Fruit fly (Drosophila melanogaster) whole organism, embryonic: ENCODE measurements around the gene CG10628.

Experiments
- Asciz ChIP-seq: fragments of 200-800 bp; sonication (Bioruptor generic); optimal IDR thresholded peaks from 2 replicates; lab custom pipeline; 2017; ENCODE audit warnings: missing biosample characterization, mild to moderate bottlenecking, missing genetic modification characterization, missing genetic modification reagents
- Atf-2 ChIP-seq: fragments of 200-800 bp; sonication (Bioruptor generic); optimal IDR thresholded peaks from 2 replicates; lab custom pipeline; 2016; ENCODE audit warnings: missing biosample characterization, missing genetic modification characterization
- Atf3 ChIP-seq: fragments of 200-800 bp; sonication (Bioruptor generic); optimal IDR thresholded peaks from 3 replicates; lab custom pipeline; 2016; ENCODE audit warnings: missing biosample characterization, missing genetic modification characterization
- Bdp1 ChIP-seq: fragments of 200-800 bp; sonication (Bioruptor generic); optimal IDR thresholded peaks from 3 replicates; lab custom pipeline; 2016; ENCODE audit warnings: missing biosample characterization, missing genetic modification characterization
- CG10274 ChIP-seq: fragments of 200-800 bp; sonication (Bioruptor generic); optimal IDR thresholded peaks from 3 replicates; lab custom pipeline; 2017; ENCODE audit warnings: missing biosample characterization, mild to moderate bottlenecking, missing genetic modification characterization
- CG11696 ChIP-seq: fragments of 200-800 bp; sonication (Bioruptor generic); IDR thresholded peaks from 2 replicates; pipeline ENCODE4 v1.3.6; 2022; ENCODE audit warnings: missing biosample characterization, missing genetic modification characterization
- CG15514 ChIP-seq: fragments of 200-800 bp; sonication (Bioruptor generic); optimal IDR thresholded peaks from 3 replicates; lab custom pipeline; 2017; ENCODE audit warnings: missing biosample characterization, missing genetic modification characterization, mild to moderate bottlenecking, moderate library complexity, missing genetic modification reagents
- CG17385 ChIP-seq: fragments of 200-800 bp; sonication (Bioruptor generic); optimal IDR thresholded peaks from 3 replicates; lab custom pipeline; 2018; ENCODE audit warnings: missing biosample characterization, mild to moderate bottlenecking, missing genetic modification characterization
- CG1792 ChIP-seq: fragments of 200-800 bp; sonication (Bioruptor generic); optimal IDR thresholded peaks from 2 replicates; lab custom pipeline; 2016; ENCODE audit warnings: missing biosample characterization, missing genetic modification characterization
- CG18764 ChIP-seq: fragments of 200-800 bp; sonication (Bioruptor generic); optimal IDR thresholded peaks from 3 replicates; lab custom pipeline; 2016; ENCODE audit warnings: missing biosample characterization, missing genetic modification characterization
- CG2875 ChIP-seq: fragments of 200-800 bp; sonication (Bioruptor generic); optimal IDR thresholded peaks from 2 replicates; lab custom pipeline; 2017; ENCODE audit warnings: missing biosample characterization, mild to moderate bottlenecking, missing genetic modification characterization, missing genetic modification reagents
- CG34224 ChIP-seq: fragments of 200-800 bp; sonication (Bioruptor generic); IDR thresholded peaks from 3 replicates; pipeline ENCODE4 v1.3.6; 2022; ENCODE audit warnings: missing biosample characterization, missing genetic modification characterization; ENCODE audit not compliant: partially characterized antibody
- CG5245 ChIP-seq: fragments of 200-800 bp; sonication (Bioruptor generic); optimal IDR thresholded peaks from 3 replicates; lab custom pipeline; 2016; ENCODE audit warnings: missing biosample characterization, missing genetic modification characterization
- CG7556 ChIP-seq: fragments of 200-800 bp; sonication (Bioruptor generic); optimal IDR thresholded peaks from 2 replicates; lab custom pipeline; 2017; ENCODE audit warnings: missing biosample characterization, mild to moderate bottlenecking, missing genetic modification characterization
- CG7745 ChIP-seq: fragments of 200-800 bp; sonication (Bioruptor generic); optimal IDR thresholded peaks from 2 replicates; lab custom pipeline; 2018; ENCODE audit warnings: missing biosample characterization, mild to moderate bottlenecking, missing genetic modification characterization, moderate library complexity
- CG8359 ChIP-seq: fragments of 200-800 bp; sonication (Bioruptor generic); optimal IDR thresholded peaks from 2 replicates; lab custom pipeline; 2017; ENCODE audit warnings: missing biosample characterization, mild to moderate bottlenecking, missing genetic modification characterization, borderline replicate concordance
- CG8765 ChIP-seq: fragments of 200-800 bp; sonication (Bioruptor generic); IDR thresholded peaks from 2 replicates; pipeline ENCODE4 v1.3.6; 2022; ENCODE audit warnings: missing biosample characterization, missing genetic modification characterization
- Chrac-16 ChIP-seq: fragments of 200-800 bp; sonication (Bioruptor generic); optimal IDR thresholded peaks from 3 replicates; lab custom pipeline; 2016; ENCODE audit warnings: missing biosample characterization, missing genetic modification characterization
- D19A ChIP-seq: fragments of 200-800 bp; optimal IDR thresholded peaks from 3 replicates; lab custom pipeline; 2019; ENCODE audit warnings: missing biosample characterization, mild to moderate bottlenecking, missing genetic modification characterization, moderate library complexity
- Eip74EF ChIP-seq, 2 experiments: fragments of 200-800 bp in 1 of 2; fragments of >200 bp in 1 of 2; sonication (Bioruptor generic) in 1 of 2; optimal IDR thresholded peaks; 2 replicates each; lab custom pipeline; 2017 to 2019; ENCODE audit warnings: missing biosample characterization in 2 of 2, missing genetic modification characterization in 2 of 2, mild to moderate bottlenecking in 1 of 2, moderate library complexity in 1 of 2
- H2.0 ChIP-seq: fragments of 200-800 bp; sonication (Bioruptor generic); IDR thresholded peaks from 2 replicates; pipeline ENCODE4 v1.3.6; 2022; ENCODE audit warnings: missing biosample characterization, missing genetic modification characterization
- HHEX ChIP-seq: fragments of 200-800 bp; sonication (Bioruptor generic); optimal IDR thresholded peaks from 3 replicates; lab custom pipeline; 2017; ENCODE audit warnings: missing biosample characterization, mild to moderate bottlenecking, missing genetic modification characterization, missing genetic modification reagents
- HLHmδ ChIP-seq: fragments of 200-800 bp; sonication (Bioruptor generic); optimal IDR thresholded peaks from 2 replicates; lab custom pipeline; 2018; ENCODE audit warnings: missing biosample characterization, mild to moderate bottlenecking, missing genetic modification characterization, moderate library complexity
- Hr3 ChIP-seq: fragments of 200-800 bp; sonication (Bioruptor generic); optimal IDR thresholded peaks from 3 replicates; lab custom pipeline; 2016; ENCODE audit warnings: missing biosample characterization, missing genetic modification characterization
- Hr78 ChIP-seq, 2 experiments: fragments of 200-800 bp in 1 of 2; fragments of >200 bp in 1 of 2; sonication (Bioruptor generic) in 1 of 2; optimal IDR thresholded peaks; 2 replicates each; lab custom pipeline; 2017 to 2019; ENCODE audit warnings: missing biosample characterization in 2 of 2, missing genetic modification characterization in 2 of 2, mild to moderate bottlenecking in 1 of 2, moderate library complexity in 1 of 2
- Kr ChIP-seq: fragments of 200-800 bp; sonication (Bioruptor generic); optimal IDR thresholded peaks from 2 replicates; lab custom pipeline; 2017; ENCODE audit warnings: missing biosample characterization, mild to moderate bottlenecking, missing genetic modification characterization
- MTF-1 ChIP-seq: fragments of 200-800 bp; sonication (Bioruptor generic); optimal IDR thresholded peaks from 2 replicates; lab custom pipeline; 2018; ENCODE audit warnings: missing biosample characterization, mild to moderate bottlenecking, missing genetic modification characterization, borderline replicate concordance
- Six4 ChIP-seq: fragments of 200-800 bp; sonication (Bioruptor generic); optimal IDR thresholded peaks from 2 replicates; lab custom pipeline; 2016; ENCODE audit warnings: missing biosample characterization, missing genetic modification characterization
- Xrp1 ChIP-seq: fragments of 200-800 bp; sonication (Bioruptor generic); IDR thresholded peaks from 2 replicates; pipeline ENCODE4 v1.3.6; 2022; ENCODE audit warnings: missing biosample characterization, missing genetic modification characterization
- al ChIP-seq: fragments of 200-800 bp; sonication (Bioruptor generic); IDR thresholded peaks from 2 replicates; pipeline ENCODE4 v1.3.6; 2022; ENCODE audit warnings: missing biosample characterization, missing genetic modification characterization
- az2 ChIP-seq: fragments of 200-800 bp; sonication (Bioruptor generic); optimal IDR thresholded peaks from 3 replicates; lab custom pipeline; 2016; ENCODE audit warnings: missing biosample characterization, missing genetic modification characterization
- bigmax ChIP-seq: fragments of 200-800 bp; sonication (Bioruptor generic); optimal IDR thresholded peaks from 2 replicates; lab custom pipeline; 2018; ENCODE audit warnings: missing biosample characterization, mild to moderate bottlenecking, missing genetic modification characterization
- cato ChIP-seq: fragments of 200-800 bp; sonication (Bioruptor generic); optimal IDR thresholded peaks from 2 replicates; lab custom pipeline; 2016; ENCODE audit warnings: missing biosample characterization, missing genetic modification characterization, borderline replicate concordance
- ems ChIP-seq: fragments of 200-800 bp; sonication (Bioruptor generic); optimal IDR thresholded peaks from 3 replicates; lab custom pipeline; 2016; ENCODE audit warnings: missing biosample characterization, missing genetic modification characterization
- gcm ChIP-seq: fragments of 200-800 bp; sonication (Bioruptor generic); optimal IDR thresholded peaks from 2 replicates; lab custom pipeline; 2019; ENCODE audit warnings: missing biosample characterization, mild to moderate bottlenecking, missing genetic modification characterization, moderate library complexity
- gro ChIP-seq: fragments of 200-800 bp; sonication (Bioruptor generic); optimal IDR thresholded peaks from 2 replicates; lab custom pipeline; 2016; ENCODE audit warnings: missing biosample characterization, missing genetic modification characterization
- hkb ChIP-seq, 2 experiments: fragments of 200-800 bp in 1 of 2; fragments of >200 bp in 1 of 2; sonication (Bioruptor generic) in 1 of 2; IDR thresholded peaks in 1 of 2; optimal IDR thresholded peaks in 1 of 2; 2 replicates each; pipeline versions ENCODE4 v1.3.6 to Lab custom; 2017 to 2022; ENCODE audit warnings: missing biosample characterization in 1 of 2, missing genetic modification characterization in 1 of 2
- insv ChIP-seq, 2 experiments: fragments of 200-800 bp; sonication (Bioruptor generic); optimal IDR thresholded peaks; 3 replicates each; lab custom pipeline; 2016 to 2018; ENCODE audit warnings: missing biosample characterization in 2 of 2, missing genetic modification characterization in 2 of 2
- kay ChIP-seq: fragments of 200-800 bp; sonication (Bioruptor generic); optimal IDR thresholded peaks from 2 replicates; lab custom pipeline; 2016; ENCODE audit warnings: missing biosample characterization, missing genetic modification characterization
- lab ChIP-seq: fragments of 200-800 bp; sonication (Bioruptor generic); optimal IDR thresholded peaks from 3 replicates; lab custom pipeline; 2017; ENCODE audit warnings: missing biosample characterization, missing genetic modification characterization, mild to moderate bottlenecking, moderate library complexity, missing genetic modification reagents
- pita ChIP-seq: fragments of 200-800 bp; sonication (Bioruptor generic); optimal IDR thresholded peaks from 2 replicates; lab custom pipeline; 2017; ENCODE audit warnings: missing biosample characterization, mild to moderate bottlenecking, missing genetic modification characterization
- pum ChIP-seq: fragments of 200-800 bp; sonication (Bioruptor generic); optimal IDR thresholded peaks from 2 replicates; lab custom pipeline; 2016; ENCODE audit warnings: missing biosample characterization, missing genetic modification characterization
- sens-2 ChIP-seq: fragments of 200-800 bp; sonication (Bioruptor generic); IDR thresholded peaks from 2 replicates; pipeline ENCODE4 v1.3.6; 2022; ENCODE audit warnings: missing biosample characterization, missing genetic modification characterization
- sqz ChIP-seq: fragments of 200-800 bp; sonication (Bioruptor generic); optimal IDR thresholded peaks from 3 replicates; lab custom pipeline; 2018; ENCODE audit warnings: missing biosample characterization, mild to moderate bottlenecking, missing genetic modification characterization
- tin ChIP-seq: fragments of 200-800 bp; sonication (Bioruptor generic); optimal IDR thresholded peaks from 3 replicates; lab custom pipeline; 2016; ENCODE audit warnings: missing biosample characterization, missing genetic modification characterization
- twi ChIP-seq: fragments of 200-800 bp; optimal IDR thresholded peaks from 2 replicates; lab custom pipeline; 2019; ENCODE audit warnings: missing biosample characterization, mild to moderate bottlenecking, missing genetic modification characterization, moderate library complexity
- vvl ChIP-seq: fragments of 200-800 bp; sonication (Bioruptor generic); IDR thresholded peaks from 2 replicates; pipeline ENCODE4 v1.3.6; 2022; ENCODE audit warnings: missing biosample characterization, missing genetic modification characterization
- wdn ChIP-seq: fragments of 200-800 bp; sonication (Bioruptor generic); IDR thresholded peaks from 2 replicates; pipeline ENCODE4 v1.3.6; 2022; ENCODE audit warnings: missing biosample characterization, missing genetic modification characterization

The CG10628 gene

dm6 chr2L:19758511-19759128, at the start of gene CG10628, which contains the start of gene Dus3 (continued):
- peak; percentile 70 for TF ChIP-seq sens-2
- TF ChIP-seq MTF-1, result peak; percentile 64
- peak; percentile 88 for TF ChIP-seq CG18764 (GFP tag; lab: Kevin White, UChicago)
- peak; percentile 89 for TF ChIP-seq Atf3
- peak; percentile 95 for TF ChIP-seq lab (GFP tag; lab: Kevin White, UChicago)
- peak; percentile 90 for TF ChIP-seq az2 (GFP tag; lab: Kevin White, UChicago)
- peak; percentile 84 for TF ChIP-seq Bdp1 (GFP tag; lab: Kevin White, UChicago)
- peak; percentile 73 for TF ChIP-seq Asciz (GFP tag; lab: Kevin White, UChicago)
- TF ChIP-seq D19A (tag; lab: Kevin White, UChicago), result peak; percentile 72
- peak; percentile 89 for TF ChIP-seq CG1792 (GFP tag; lab: Kevin White, UChicago)
- peak; percentile 79 for TF ChIP-seq gcm
- TF ChIP-seq CG11696 (GFP tag; lab: Robert Waterston, UW), result peak; percentile 80
- TF ChIP-seq sqz, result no peak
- peak; percentile 80 for TF ChIP-seq cato (GFP tag; lab: Kevin White, UChicago)
- TF ChIP-seq ems (GFP tag; lab: Kevin White, UChicago), result peak; percentile 93
- TF ChIP-seq hkb (optimal IDR thresholded peaks at IDR 0.05; lab: Kevin White, UChicago), result no peak
- TF ChIP-seq hkb (GFP tag; IDR thresholded peaks at IDR 0.05; lab: Robert Waterston, UW), result peak; percentile 94
- TF ChIP-seq CG7745 (tag; lab: Kevin White, UChicago), result no peak
- peak; percentile 90 for TF ChIP-seq tin
- TF ChIP-seq Kr (GFP tag; lab: Kevin White, UChicago), result no peak
- TF ChIP-seq insv (GFP tag; optimal IDR thresholded peaks at IDR 0.05; lab: Kevin White, UChicago), result peak in 1 of 2 experiments; percentile 58
- peak; percentile 95 for TF ChIP-seq pum (GFP tag; lab: Kevin White, UChicago)
- peak; percentile 89 for TF ChIP-seq Chrac-16 (GFP tag; lab: Kevin White, UChicago)
- TF ChIP-seq pita (GFP tag; lab: Kevin White, UChicago), result no peak
- peak; percentile 71 for TF ChIP-seq CG8765 (GFP tag; lab: Robert Waterston, UW)
- TF ChIP-seq al (GFP tag; lab: Robert Waterston, UW), result peak; percentile 93
- TF ChIP-seq twi, result peak; percentile 85
- TF ChIP-seq H2.0 (GFP tag; lab: Robert Waterston, UW), result peak; percentile 90
- peak; percentile 86 for TF ChIP-seq kay (GFP tag; lab: Kevin White, UChicago)
- TF ChIP-seq vvl, result peak; percentile 96
- TF ChIP-seq gro (GFP tag; lab: Kevin White, UChicago), result peak; percentile 95
- peak in 1 of 2 experiments; percentile 78 for TF ChIP-seq Eip74EF (GFP tag; optimal IDR thresholded peaks at IDR 0.05; lab: Kevin White, UChicago)
- TF ChIP-seq CG10274 (GFP tag; lab: Kevin White, UChicago), result peak; percentile 72
- TF ChIP-seq bigmax (GFP tag; lab: Kevin White, UChicago), result peak; percentile 34
- TF ChIP-seq CG7556, result peak; percentile 87
- peak; percentile 98 for TF ChIP-seq CG17385
- peak; percentile 60 for TF ChIP-seq CG2875 (GFP tag; lab: Kevin White, UChicago)
- TF ChIP-seq HHEX (GFP tag; lab: Kevin White, UChicago), result peak; percentile 89
- TF ChIP-seq Six4 (GFP tag; lab: Kevin White, UChicago), result peak; percentile 88
- TF ChIP-seq Atf-2 (GFP tag; lab: Kevin White, UChicago), result peak; percentile 84
- TF ChIP-seq wdn (GFP tag; lab: Robert Waterston, UW), result peak; percentile 92
- peak; percentile 59 for TF ChIP-seq CG8359 (GFP tag; lab: Kevin White, UChicago)
- TF ChIP-seq Xrp1, result peak; percentile 93
- peak; percentile 64; the same call in 2 of the 3 replicates for TF ChIP-seq CG34224 (GFP tag; lab: Robert Waterston, UW)
- peak in 1 of 2 experiments; percentile 11 for TF ChIP-seq Hr78 (GFP tag; optimal IDR thresholded peaks at IDR 0.05; lab: Kevin White, UChicago)
- TF ChIP-seq CG5245 (GFP tag; lab: Kevin White, UChicago), result peak; percentile 71
- peak; percentile 83 for TF ChIP-seq CG15514 (GFP tag; lab: Kevin White, UChicago)
- no peak for TF ChIP-seq HLHmδ (GFP tag; lab: Kevin White, UChicago)
- peak; percentile 91 for TF ChIP-seq Hr3
